Fruit fly (Drosophila melanogaster): Measurements from ENCODE around the gene Ube3a.

DNA sequence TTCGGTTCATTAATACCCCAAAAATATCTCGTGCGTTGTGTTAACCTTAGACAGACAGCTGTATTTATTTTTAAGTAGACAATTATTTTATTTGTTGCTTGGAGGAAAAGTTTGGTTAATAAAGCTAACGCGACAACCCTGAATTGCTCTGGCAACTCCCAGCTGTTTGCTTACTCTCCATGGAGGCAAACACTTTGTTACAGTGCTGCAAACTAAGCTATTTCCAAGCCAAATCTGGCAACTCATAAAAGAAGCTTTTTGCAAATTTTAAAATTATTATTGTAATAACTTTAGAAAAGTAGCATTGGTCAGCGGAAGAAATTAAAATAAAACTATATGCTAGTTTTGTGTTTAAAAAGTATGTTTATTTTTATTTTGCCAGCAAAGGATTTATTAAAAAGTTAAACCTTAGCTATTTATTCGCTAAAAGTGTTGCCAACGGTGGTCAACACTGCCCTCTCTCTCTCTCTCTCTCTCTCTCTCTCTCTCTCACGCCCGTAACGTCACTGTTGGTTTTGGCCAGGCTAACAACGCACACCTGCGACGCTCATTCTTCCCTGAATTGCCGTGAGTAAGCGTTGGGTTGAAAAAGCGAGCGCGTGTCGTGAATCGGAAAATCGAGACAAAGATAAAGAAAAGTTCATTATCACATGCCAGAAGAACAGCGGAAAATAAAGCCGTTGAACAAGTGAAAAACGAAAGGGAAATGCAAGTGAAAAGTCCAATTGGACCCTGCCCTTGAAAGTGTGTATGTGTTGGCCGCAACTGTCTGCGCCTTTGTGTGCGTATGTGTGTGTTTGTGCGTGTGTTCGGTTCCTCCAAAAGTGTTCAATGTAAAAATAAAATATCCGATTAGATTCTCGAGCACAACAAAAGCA lies 5.1 kb upstream of the Ube3a start:
- TF ChIP-seq Sin3A (optimal IDR thresholded peaks at IDR 0.05) (no peak), psq (optimal IDR thresholded peaks at IDR 0.05) (no peak), h (optimal IDR thresholded peaks at IDR 0.05) (no peak), insv (optimal IDR thresholded peaks at IDR 0.05) (no peak), Myc (optimal IDR thresholded peaks at IDR 0.05) (no peak)

Data from Kc167 (cell line).